Fruit fly (Drosophila melanogaster) whole organism, adult: ENCODE data around the gene CG3698.

Experiments used
- CG7101 ChIP-seq: fragments of 200-800 bp; sonication (Bioruptor generic); optimal IDR thresholded peaks from 2 replicates; lab custom pipeline; 2018; ENCODE audit warnings: missing biosample characterization, mild to moderate bottlenecking, missing genetic modification characterization, moderate library complexity
- Clk ChIP-seq: fragments of 200-800 bp; sonication (Bioruptor generic); optimal IDR thresholded peaks from 2 replicates; lab custom pipeline; 2017; ENCODE audit warnings: missing biosample characterization, missing genetic modification characterization
- Crg-1 ChIP-seq: fragments of 200-800 bp; sonication (Bioruptor generic); optimal IDR thresholded peaks from 2 replicates; lab custom pipeline; 2016; ENCODE audit warnings: missing biosample characterization, missing genetic modification characterization
- cic ChIP-seq: fragments of 200-800 bp; sonication (Bioruptor generic); optimal IDR thresholded peaks from 2 replicates; lab custom pipeline; 2017; ENCODE audit warnings: missing biosample characterization, mild to moderate bottlenecking, missing genetic modification characterization, moderate library complexity
- kay ChIP-seq: fragments of 200-800 bp; sonication (Bioruptor generic); peaks from one replicate; lab custom pipeline; 2016; ENCODE audit warnings: missing biosample characterization, missing genetic modification characterization, borderline replicate concordance
- pad ChIP-seq: fragments of 200-800 bp; sonication (Bioruptor generic); optimal IDR thresholded peaks from 3 replicates; lab custom pipeline; 2017; ENCODE audit warnings: missing biosample characterization, missing genetic modification characterization, mild to moderate bottlenecking, moderate library complexity, missing genetic modification reagents
- toe ChIP-seq: fragments of 200-800 bp; sonication (Bioruptor generic); optimal IDR thresholded peaks from 2 replicates; lab custom pipeline; 2016; ENCODE audit warnings: missing biosample characterization, missing genetic modification characterization

DNA sequence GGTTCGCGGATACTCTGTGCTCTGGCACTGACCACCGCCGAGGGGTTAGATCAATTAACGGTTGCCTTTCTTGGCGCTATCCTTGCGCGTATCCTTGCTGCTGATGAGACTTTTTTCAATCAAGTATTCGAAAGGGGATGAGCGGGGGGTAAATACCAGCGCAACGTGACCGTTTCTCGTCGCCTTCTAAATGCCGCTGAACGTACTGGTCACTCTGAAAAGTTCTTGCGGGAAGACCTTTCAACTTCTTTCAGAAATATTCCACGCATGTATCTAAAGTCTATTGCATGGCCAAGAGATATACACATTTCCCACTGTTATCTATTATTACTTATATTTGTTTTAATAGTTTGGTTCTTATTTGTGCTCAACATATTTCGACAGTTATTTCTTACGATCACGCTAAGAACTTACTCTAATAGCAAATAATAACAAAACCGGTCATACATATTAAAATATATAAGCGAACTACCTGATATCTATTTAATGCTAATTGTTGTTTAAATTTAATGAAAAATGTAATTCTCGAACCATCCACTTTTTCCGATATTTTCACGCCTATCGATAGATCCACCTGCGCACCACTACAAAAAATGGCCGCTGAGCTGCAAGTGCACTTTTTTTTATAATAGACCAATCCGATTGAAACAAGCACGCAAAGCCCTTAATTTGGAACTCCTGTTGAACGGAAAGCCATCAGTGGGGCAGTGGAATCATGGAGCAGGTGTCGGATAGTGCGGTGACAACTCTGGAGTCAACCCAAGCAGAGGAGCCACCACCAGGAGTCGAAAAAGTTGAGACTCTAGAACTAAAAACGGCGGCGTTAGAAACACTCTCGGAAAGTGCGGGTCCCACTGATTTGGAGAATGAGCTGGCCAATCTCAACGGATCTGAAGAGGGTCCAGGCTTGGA, 11.2 kb upstream of the CG3698 start, which contains the start of the genes CG3634 and HIPP1:
- no peak for TF ChIP-seq cic (GFP tag; lab: Kevin White, UChicago)
- no peak for TF ChIP-seq pad (GFP tag; lab: Kevin White, UChicago)
- no peak for TF ChIP-seq kay (GFP tag; lab: Kevin White, UChicago)
- no peak for TF ChIP-seq Clk
- no peak for TF ChIP-seq toe
- TF ChIP-seq CG7101 (tag; lab: Kevin White, UChicago): no peak
- no peak for TF ChIP-seq Crg-1 (GFP tag; lab: Kevin White, UChicago)
